Fruit fly (Drosophila melanogaster): ENCODE measurements around the gene SMC5.

DNA sequence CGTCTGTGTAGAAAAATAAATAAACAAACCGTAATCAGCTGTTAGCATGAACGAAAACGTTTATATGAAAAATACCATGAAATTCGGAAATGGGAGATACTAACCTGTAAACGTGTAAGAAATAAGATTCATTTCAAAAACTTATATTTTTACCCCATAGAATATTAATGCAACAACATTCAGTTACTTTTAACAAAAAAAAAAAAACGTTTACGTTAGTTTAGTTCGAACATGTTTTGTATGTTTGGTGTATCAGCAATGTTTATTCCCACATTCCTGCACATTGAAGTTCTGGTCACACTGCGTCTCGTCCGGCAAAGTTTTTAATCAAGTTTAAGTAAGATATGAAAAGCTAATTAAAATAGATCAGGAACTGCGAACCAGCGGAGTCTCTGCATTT is 48.4 kb downstream of the SMC5 start, which contains the start of the genes S1P and CG11307:
- TF ChIP-seq CG8478 (optimal IDR thresholded peaks at IDR 0.05) = no peak
- no peak for TF ChIP-seq CTCF (optimal IDR thresholded peaks at IDR 0.05)
